Fruit fly (Drosophila melanogaster) whole organism, prepupa: ENCODE measurements around the gene CG9674.

Experiments
- Blimp-1 ChIP-seq: fragments of 200-800 bp; sonication (Bioruptor generic); optimal IDR thresholded peaks from 3 replicates; lab custom pipeline; 2017; ENCODE audit warnings: missing biosample characterization, missing genetic modification characterization, mild to moderate bottlenecking, moderate library complexity, missing genetic modification reagents
- CG10631 ChIP-seq: fragments of 200-800 bp; sonication (Bioruptor generic); optimal IDR thresholded peaks from 2 replicates; lab custom pipeline; 2016; ENCODE audit warnings: missing biosample characterization, missing genetic modification characterization
- CG10669 ChIP-seq: fragments of 200-800 bp; sonication (Bioruptor generic); optimal IDR thresholded peaks from 3 replicates; lab custom pipeline; 2018; ENCODE audit warnings: missing biosample characterization, mild to moderate bottlenecking, missing genetic modification characterization, moderate library complexity
- CG11294 ChIP-seq: fragments of 200-800 bp; sonication (Bioruptor generic); IDR thresholded peaks from 2 replicates; pipeline ENCODE4 v1.3.6; 2022; ENCODE audit warnings: missing biosample characterization, missing genetic modification characterization
- CG11762 ChIP-seq: fragments of 200-800 bp; sonication (Bioruptor generic); optimal IDR thresholded peaks from 3 replicates; lab custom pipeline; 2016; ENCODE audit warnings: missing biosample characterization, missing genetic modification characterization; ENCODE audit not compliant: insufficient read depth
- CG1621 ChIP-seq: fragments of 200-800 bp; sonication (Bioruptor generic); optimal IDR thresholded peaks from 3 replicates; lab custom pipeline; 2018; ENCODE audit warnings: missing biosample characterization, mild to moderate bottlenecking, missing genetic modification characterization
- CG16779 ChIP-seq: fragments of 200-800 bp; sonication (Bioruptor generic); optimal IDR thresholded peaks from 3 replicates; lab custom pipeline; 2017; ENCODE audit warnings: missing biosample characterization, mild to moderate bottlenecking, missing genetic modification characterization
- CG3032 ChIP-seq: fragments of 200-800 bp; optimal IDR thresholded peaks from 2 replicates; lab custom pipeline; 2019; ENCODE audit warnings: missing biosample characterization, mild to moderate bottlenecking, missing genetic modification characterization, moderate library complexity
- CG32006 ChIP-seq: fragments of 200-800 bp; sonication (Bioruptor generic); optimal IDR thresholded peaks from 3 replicates; lab custom pipeline; 2017; ENCODE audit warnings: missing biosample characterization, mild to moderate bottlenecking, missing genetic modification characterization
- CG34406 ChIP-seq: fragments of 200-800 bp; sonication (Bioruptor generic); optimal IDR thresholded peaks from 3 replicates; lab custom pipeline; 2016; ENCODE audit warnings: missing biosample characterization, missing genetic modification characterization
- CG3919 ChIP-seq: fragments of 200-800 bp; sonication (Bioruptor generic); optimal IDR thresholded peaks from 3 replicates; lab custom pipeline; 2016; ENCODE audit warnings: missing biosample characterization, missing genetic modification characterization
- CG4318 ChIP-seq: fragments of 200-800 bp; sonication (Bioruptor generic); optimal IDR thresholded peaks from 3 replicates; lab custom pipeline; 2017; ENCODE audit warnings: missing biosample characterization, mild to moderate bottlenecking, missing genetic modification characterization
- CG6163 ChIP-seq: fragments of 200-800 bp; sonication (Bioruptor generic); IDR thresholded peaks from 3 replicates; pipeline ENCODE4 v1.3.6; 2022; ENCODE audit warnings: missing biosample characterization, missing genetic modification characterization
- CG6792 ChIP-seq: fragments of 200-800 bp; sonication (Bioruptor generic); optimal IDR thresholded peaks from 3 replicates; lab custom pipeline; 2016; ENCODE audit warnings: missing biosample characterization, missing genetic modification characterization
- CG6808 ChIP-seq: fragments of 200-800 bp; sonication (Bioruptor generic); optimal IDR thresholded peaks from 3 replicates; lab custom pipeline; 2017; ENCODE audit warnings: missing biosample characterization, missing genetic modification characterization, mild to moderate bottlenecking, moderate library complexity, missing genetic modification reagents
- CG6854 ChIP-seq: fragments of 200-800 bp; sonication (Bioruptor generic); optimal IDR thresholded peaks from 2 replicates; lab custom pipeline; 2017; ENCODE audit warnings: missing biosample characterization, mild to moderate bottlenecking, missing genetic modification characterization
- CG7368 ChIP-seq: fragments of 200-800 bp; sonication (Bioruptor generic); optimal IDR thresholded peaks from 3 replicates; lab custom pipeline; 2016; ENCODE audit warnings: missing biosample characterization, missing genetic modification characterization
- CG8119 ChIP-seq: fragments of 200-800 bp; sonication (Bioruptor generic); IDR thresholded peaks from 3 replicates; pipeline ENCODE4 v1.3.6; 2022; ENCODE audit warnings: missing biosample characterization, missing genetic modification characterization
- CG8632 ChIP-seq: fragments of 200-800 bp; sonication (Bioruptor generic); optimal IDR thresholded peaks from 3 replicates; lab custom pipeline; 2016; ENCODE audit warnings: missing biosample characterization, missing genetic modification characterization
- CG9139 ChIP-seq: fragments of 200-800 bp; sonication (Bioruptor generic); optimal IDR thresholded peaks from 3 replicates; lab custom pipeline; 2017; ENCODE audit warnings: missing biosample characterization, mild to moderate bottlenecking, missing genetic modification characterization
- Eip75B ChIP-seq: fragments of 200-800 bp; sonication (Bioruptor generic); optimal IDR thresholded peaks from 3 replicates; lab custom pipeline; 2016; ENCODE audit warnings: missing biosample characterization, missing genetic modification characterization
- Eip93F ChIP-seq: fragments of 200-800 bp; sonication (Bioruptor generic); optimal IDR thresholded peaks from 2 replicates; lab custom pipeline; 2016; ENCODE audit warnings: missing biosample characterization, mild to moderate bottlenecking, missing genetic modification characterization
- Ets21C ChIP-seq: fragments of 200-800 bp; sonication (Bioruptor generic); optimal IDR thresholded peaks from 3 replicates; lab custom pipeline; 2016; ENCODE audit warnings: missing biosample characterization, missing genetic modification characterization
- Ets96B ChIP-seq: fragments of 200-800 bp; optimal IDR thresholded peaks from 2 replicates; lab custom pipeline; 2019; ENCODE audit warnings: missing biosample characterization, mild to moderate bottlenecking, missing genetic modification characterization, moderate library complexity
- Gug ChIP-seq: fragments of 200-800 bp; sonication (Bioruptor generic); IDR thresholded peaks from 2 replicates; pipeline ENCODE4 v1.3.6; 2022; ENCODE audit warnings: missing biosample characterization, missing genetic modification characterization
- Hr38 ChIP-seq: sonication (Bioruptor generic); optimal IDR thresholded peaks from 2 replicates; lab custom pipeline; 2016; ENCODE audit warnings: missing biosample characterization, missing genetic modification characterization
- Hr39 ChIP-seq: fragments of 200-800 bp; sonication (Bioruptor generic); optimal IDR thresholded peaks from 2 replicates; lab custom pipeline; 2016; ENCODE audit warnings: missing biosample characterization, missing genetic modification characterization
- Hr4 ChIP-seq: fragments of 200-800 bp; sonication (Bioruptor generic); optimal IDR thresholded peaks from 3 replicates; lab custom pipeline; 2016; ENCODE audit warnings: missing biosample characterization, missing genetic modification characterization
- Lpt ChIP-seq: fragments of 200-800 bp; sonication (Bioruptor generic); optimal IDR thresholded peaks from 3 replicates; lab custom pipeline; 2016; ENCODE audit warnings: missing biosample characterization, missing genetic modification characterization
- OdsH ChIP-seq: fragments of 200-800 bp; sonication (Bioruptor generic); optimal IDR thresholded peaks from 3 replicates; lab custom pipeline; 2016; ENCODE audit warnings: missing biosample characterization, missing genetic modification characterization
- Smox ChIP-seq: fragments of 200-800 bp; sonication (Bioruptor generic); optimal IDR thresholded peaks from 3 replicates; lab custom pipeline; 2016; ENCODE audit warnings: missing biosample characterization, missing genetic modification characterization
- Sox102F ChIP-seq: fragments of 200-800 bp; sonication (Bioruptor generic); optimal IDR thresholded peaks from 2 replicates; lab custom pipeline; 2016; ENCODE audit warnings: missing biosample characterization, mild to moderate bottlenecking, missing genetic modification characterization
- Sox14 ChIP-seq: fragments of 200-800 bp; sonication (Bioruptor generic); optimal IDR thresholded peaks from 3 replicates; lab custom pipeline; 2016; ENCODE audit warnings: missing biosample characterization, missing genetic modification characterization
- Sox15 ChIP-seq: fragments of 200-800 bp; sonication (Bioruptor generic); optimal IDR thresholded peaks from 3 replicates; lab custom pipeline; 2016; ENCODE audit warnings: missing biosample characterization, missing genetic modification characterization
- achi ChIP-seq: fragments of 200-800 bp; sonication (Bioruptor generic); optimal IDR thresholded peaks from 3 replicates; lab custom pipeline; 2016; ENCODE audit warnings: missing biosample characterization, missing genetic modification characterization
- dac ChIP-seq: fragments of 200-800 bp; sonication (Bioruptor generic); optimal IDR thresholded peaks from 2 replicates; lab custom pipeline; 2017; ENCODE audit warnings: missing biosample characterization, mild to moderate bottlenecking, missing genetic modification characterization
- fd59A ChIP-seq: fragments of 200-800 bp; sonication (Bioruptor generic); optimal IDR thresholded peaks from 2 replicates; lab custom pipeline; 2017; ENCODE audit warnings: missing biosample characterization, mild to moderate bottlenecking, missing genetic modification characterization, missing genetic modification reagents
- fd85E ChIP-seq: fragments of 200-800 bp; sonication (Bioruptor generic); optimal IDR thresholded peaks from 3 replicates; lab custom pipeline; 2016; ENCODE audit warnings: missing biosample characterization, missing genetic modification characterization
- fkh ChIP-seq: fragments of 200-800 bp; sonication (Bioruptor generic); optimal IDR thresholded peaks from 3 replicates; lab custom pipeline; 2017; ENCODE audit warnings: missing biosample characterization, mild to moderate bottlenecking, missing genetic modification characterization, moderate library complexity
- lz ChIP-seq: fragments of 200-800 bp; sonication (Bioruptor generic); optimal IDR thresholded peaks from 3 replicates; lab custom pipeline; 2016; ENCODE audit warnings: missing biosample characterization, missing genetic modification characterization
- net ChIP-seq: fragments of 200-800 bp; sonication (Bioruptor generic); optimal IDR thresholded peaks from 3 replicates; lab custom pipeline; 2016; ENCODE audit warnings: missing biosample characterization, missing genetic modification characterization
- pdm3 ChIP-seq: fragments of 200-800 bp; sonication (Bioruptor generic); optimal IDR thresholded peaks from 3 replicates; lab custom pipeline; 2016; ENCODE audit warnings: missing biosample characterization, missing genetic modification characterization
- salr ChIP-seq, 2 experiments: fragments of 200-800 bp; sonication (Bioruptor generic); optimal IDR thresholded peaks; 3 replicates each; lab custom pipeline; 2016 to 2018; ENCODE audit warnings: missing biosample characterization in 2 of 2, missing genetic modification characterization in 2 of 2, mild to moderate bottlenecking in 1 of 2
- spab ChIP-seq: fragments of 200-800 bp; sonication (Bioruptor generic); optimal IDR thresholded peaks from 2 replicates; lab custom pipeline; 2017; ENCODE audit warnings: missing biosample characterization, mild to moderate bottlenecking, missing genetic modification characterization, missing genetic modification reagents
- topi ChIP-seq: fragments of 200-800 bp; sonication (Bioruptor generic); optimal IDR thresholded peaks from 3 replicates; lab custom pipeline; 2016; ENCODE audit warnings: missing biosample characterization, missing genetic modification characterization

Gene CG9674

dm6 chr3L:16779704-16780173, 27.8 kb downstream of the CG9674 start, which contains the start of the genes mus302 and CG9705 (continued):
- TF ChIP-seq Sox102F (GFP tag; lab: Kevin White, UChicago) (no peak), CG6163 (GFP tag; lab: Robert Waterston, UW) (no peak), fkh (GFP tag; lab: Kevin White, UChicago) (no peak), Hr39 (peak; percentile 26), achi (GFP tag; lab: Kevin White, UChicago) (peak; percentile 44), Sox15 (GFP tag; lab: Kevin White, UChicago) (peak; percentile 11), Sox14 (GFP tag; lab: Kevin White, UChicago) (peak; percentile 8), CG8119 (GFP tag; lab: Robert Waterston, UW) (no peak), Gug (GFP tag; lab: Robert Waterston, UW) (no peak), CG9139 (GFP tag; lab: Kevin White, UChicago) (no peak), CG6792 (GFP tag; lab: Kevin White, UChicago) (peak; percentile 6), CG7368 (no peak), Smox (GFP tag; lab: Kevin White, UChicago) (no peak), CG4318 (GFP tag; lab: Kevin White, UChicago) (no peak), CG32006 (no peak), dac (GFP tag; lab: Kevin White, UChicago) (no peak), CG16779 (tag; lab: Kevin White, UChicago) (no peak), Eip75B (GFP tag; lab: Kevin White, UChicago) (peak; percentile 8), CG3919 (no peak), Ets21C (no peak), net (GFP tag; lab: Kevin White, UChicago) (no peak), CG6854 (GFP tag; lab: Kevin White, UChicago) (no peak), CG10631 (GFP tag; lab: Kevin White, UChicago) (peak; percentile 59), CG3032 (peak; percentile 34), CG1621 (tag; lab: Kevin White, UChicago) (no peak), Hr4 (GFP tag; lab: Kevin White, UChicago) (peak; percentile 48), Blimp-1 (GFP tag; lab: Kevin White, UChicago) (no peak), topi (GFP tag; lab: Kevin White, UChicago) (no peak), CG11294 (no peak; the same call in 1 of the 2 replicates), CG6808 (GFP tag; lab: Kevin White, UChicago) (peak; percentile 48), CG34406 (GFP tag; lab: Kevin White, UChicago) (peak; percentile 54), lz (GFP tag; lab: Kevin White, UChicago) (peak; percentile 43), Lpt (GFP tag; lab: Kevin White, UChicago) (no peak), Ets96B (no peak), OdsH (GFP tag; lab: Kevin White, UChicago) (no peak), spab (GFP tag; lab: Kevin White, UChicago) (no peak), CG11762 (GFP tag; lab: Kevin White, UChicago) (no peak), CG8632 (GFP tag; lab: Kevin White, UChicago) (peak; percentile 40)

dm6 chr3L:16772755-16773523, 34.6 kb downstream of the CG9674 start:
- no peak for TF ChIP-seq Hr38
- TF ChIP-seq CG8632 (GFP tag; lab: Kevin White, UChicago), result no peak
- TF ChIP-seq achi (GFP tag; lab: Kevin White, UChicago), result no peak
- no peak for TF ChIP-seq spab (GFP tag; lab: Kevin White, UChicago)
- no peak for TF ChIP-seq pdm3 (GFP tag; lab: Kevin White, UChicago)
- TF ChIP-seq CG34406 (GFP tag; lab: Kevin White, UChicago), result no peak
- no peak for TF ChIP-seq Sox102F (GFP tag; lab: Kevin White, UChicago)
- TF ChIP-seq fd59A (GFP tag; lab: Kevin White, UChicago), result no peak
- TF ChIP-seq CG10631 (GFP tag; lab: Kevin White, UChicago), result no peak
- TF ChIP-seq CG10669 (GFP tag; lab: Kevin White, UChicago), result no peak
- TF ChIP-seq salr (GFP tag; optimal IDR thresholded peaks at IDR 0.05; lab: Kevin White, UChicago), result no peak
- no peak for TF ChIP-seq fd85E (GFP tag; lab: Kevin White, UChicago)
- no peak for TF ChIP-seq CG11762 (GFP tag; lab: Kevin White, UChicago)
- no peak for TF ChIP-seq Ets96B
- no peak for TF ChIP-seq Eip93F (GFP tag; lab: Kevin White, UChicago)
